Fruit fly (Drosophila melanogaster): Measurements from ENCODE around the gene CG7884.

CG7884 gene

DNA sequence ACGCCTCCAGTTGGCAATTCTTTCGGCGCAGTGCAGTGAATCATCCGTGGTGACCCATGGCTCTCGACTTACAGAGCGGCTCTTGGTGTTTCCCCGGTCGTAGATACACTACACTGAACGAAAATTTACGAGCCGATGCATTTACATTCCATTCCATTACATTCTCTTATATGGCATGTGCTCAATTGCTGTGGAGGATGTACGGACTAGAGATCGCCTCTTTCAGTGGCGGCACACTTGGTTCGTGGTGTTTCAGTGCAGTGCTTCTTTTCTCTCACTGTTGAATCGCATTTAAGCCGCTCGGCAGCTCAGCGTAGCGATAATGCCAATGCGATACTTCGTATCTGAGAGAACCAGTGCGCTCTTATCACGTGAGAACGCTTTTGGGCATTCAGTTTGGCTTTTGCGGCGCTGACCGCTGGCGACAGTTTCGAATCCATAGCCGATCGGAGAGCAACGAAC is 32.8 kb upstream of the CG7884 start, which contains the start of gene Mec2 (continued):
- TF ChIP-seq HmgD (GFP tag; optimal IDR thresholded peaks at IDR 0.05) (no peak), Lpt (GFP tag; optimal IDR thresholded peaks at IDR 0.05) (no peak), gem (tag; optimal IDR thresholded peaks at IDR 0.05) (no peak), CG11560 (tag; IDR thresholded peaks at IDR 0.05) (no peak), amos (GFP tag; IDR thresholded peaks at IDR 0.05; ENCODE audit: partially characterized antibody) (no peak), Sry-β (GFP tag; optimal IDR thresholded peaks at IDR 0.05) (no peak), zfh2 (GFP tag; optimal IDR thresholded peaks at IDR 0.05) (peak; percentile 60), tgo (GFP tag; IDR thresholded peaks at IDR 0.05) (peak; percentile 55), YL-1 (GFP tag; optimal IDR thresholded peaks at IDR 0.05) (no peak), Bteb2 (GFP tag; optimal IDR thresholded peaks at IDR 0.05) (no peak), nerfin-2 (GFP tag; IDR thresholded peaks at IDR 0.05; ENCODE audit: partially characterized antibody) (no peak), CG12391 (tag; optimal IDR thresholded peaks at IDR 0.05) (peak; percentile 57), mld (GFP tag; IDR thresholded peaks at IDR 0.05; ENCODE audit: partially characterized antibody) (no peak), CG2202 (tag; optimal IDR thresholded peaks at IDR 0.05) (no peak), sima (GFP tag; optimal IDR thresholded peaks at IDR 0.05) (no peak), CG8290 (GFP tag; optimal IDR thresholded peaks at IDR 0.05) (no peak), CG8290 (tag; optimal IDR thresholded peaks at IDR 0.05) (peak in 1 of 2 experiments; percentile 91), NfI (GFP tag; optimal IDR thresholded peaks at IDR 0.05) (peak; percentile 68), CG43689 (GFP tag; IDR thresholded peaks at IDR 0.05) (no peak), trem (tag; optimal IDR thresholded peaks at IDR 0.05) (no peak), cas (GFP tag; IDR thresholded peaks at IDR 0.05) (no peak), CG2889 (GFP tag; IDR thresholded peaks at IDR 0.05) (0 out of 3 replicates have a peak, but pooled peaks have one; percentile 49), hkb (optimal IDR thresholded peaks at IDR 0.05) (no peak), hkb (GFP tag; IDR thresholded peaks at IDR 0.05) (peak; percentile 55), twi (tag; optimal IDR thresholded peaks at IDR 0.05) (no peak), CG8089 (GFP tag; optimal IDR thresholded peaks at IDR 0.05) (peak; percentile 4), ERR (GFP tag; optimal IDR thresholded peaks at IDR 0.05) (no peak), so (GFP tag; IDR thresholded peaks at IDR 0.05) (0 out of 3 replicates have a peak, but pooled peaks have one; percentile 31), luna (GFP tag; optimal IDR thresholded peaks at IDR 0.05) (no peak), CG42726 (GFP tag; IDR thresholded peaks at IDR 0.05; ENCODE audit: partially characterized antibody) (no peak), B-H1 (GFP tag; IDR thresholded peaks at IDR 0.05) (no peak), ac (GFP tag; optimal IDR thresholded peaks at IDR 0.05) (no peak), CG15514 (GFP tag; optimal IDR thresholded peaks at IDR 0.05) (peak; percentile 32), da (GFP tag; optimal IDR thresholded peaks at IDR 0.05) (no peak), dati (GFP tag; IDR thresholded peaks at IDR 0.05) (no peak), CG1603 (tag; optimal IDR thresholded peaks at IDR 0.05) (peak; percentile 74), ewg (GFP tag; optimal IDR thresholded peaks at IDR 0.05) (peak; percentile 39), hb (GFP tag; IDR thresholded peaks at IDR 0.05; ENCODE audit: partially characterized antibody) (no peak), gro (GFP tag; optimal IDR thresholded peaks at IDR 0.05) (no peak), CG13424 (tag; optimal IDR thresholded peaks at IDR 0.05) (peak; percentile 1), caup (GFP tag; optimal IDR thresholded peaks at IDR 0.05; ENCODE audit: severe bottlenecking) (no peak), CG33557 (GFP tag; optimal IDR thresholded peaks at IDR 0.05) (no peak), CG16815 (GFP tag; optimal IDR thresholded peaks at IDR 0.05) (peak; percentile 27), corto (GFP tag; optimal IDR thresholded peaks at IDR 0.05) (peak; percentile 52), CG32772 (GFP tag; IDR thresholded peaks at IDR 0.05) (no peak), fd102C (GFP tag; optimal IDR thresholded peaks at IDR 0.05) (no peak), pan (optimal IDR thresholded peaks at IDR 0.05) (no peak), pan (GFP tag; optimal IDR thresholded peaks at IDR 0.05 in 1 of 2, IDR thresholded peaks at IDR 0.05 in 1 of 2) (peak in 1 of 2 experiments; percentile 52)

All from whole organism, embryonic.